Fruit fly (Drosophila melanogaster) whole organism, wandering third instar larva: ENCODE data around the gene beat-Ib.

ENCODE experiments used
- Dif ChIP-seq: fragments of 200-275, 200-300 bp; sonication (Bioruptor generic); optimal IDR thresholded peaks from 2 replicates; lab custom pipeline; 2018; ENCODE audit warnings: missing biosample characterization, missing genetic modification characterization; ENCODE audit not compliant: partially characterized antibody
- sv ChIP-seq: fragments of 200-800 bp; sonication (Bioruptor generic); optimal IDR thresholded peaks from 3 replicates; lab custom pipeline; 2016; ENCODE audit warnings: missing biosample characterization, missing genetic modification characterization

DNA sequence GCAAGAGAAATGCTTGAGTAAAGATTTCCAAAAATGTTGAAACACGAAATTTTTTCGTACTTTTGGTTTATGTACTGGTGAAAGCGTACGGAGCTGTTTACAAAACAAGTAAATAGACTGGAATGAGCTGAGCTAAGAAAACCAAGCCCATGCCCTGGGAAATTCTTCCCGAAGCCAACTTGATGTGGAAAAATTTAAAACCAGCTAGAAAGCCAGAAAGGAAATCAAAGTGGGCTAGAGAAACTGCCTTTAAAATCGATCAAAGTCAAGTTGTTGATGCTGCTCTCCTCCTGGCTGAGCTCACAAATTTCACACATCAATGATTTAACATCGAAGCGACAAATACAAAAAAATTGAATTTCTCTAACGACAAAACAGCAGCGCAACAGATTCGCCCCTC, 43.9 kb upstream of the beat-Ib start, which contains the start of gene CG31820:
- TF ChIP-seq sv (GFP tag; lab: Kevin White, UChicago), result no peak
- no peak for TF ChIP-seq Dif (GFP tag; lab: Kevin White, UChicago)
